Fruit fly (Drosophila melanogaster): Measurements from ENCODE around the gene CG7523.

The CG7523 gene

dm6 chr3R:17670857-17671336, at the start of gene CG7523, which contains the start of gene Mps1:
CG7523 (minus strand) TSS chr3R:17670895.
Mps1 (plus strand) TSS chr3R:17671271.
- TF ChIP-seq cnc (optimal IDR thresholded peaks at IDR 0.05) (no peak), tj (GFP tag; optimal IDR thresholded peaks at IDR 0.05) (no peak), CG12768 (GFP tag; optimal IDR thresholded peaks at IDR 0.05) (no peak), CG11617 (GFP tag; optimal IDR thresholded peaks at IDR 0.05) (peak; percentile 37), CG1620 (GFP tag; optimal IDR thresholded peaks at IDR 0.05) (no peak), bab1 (GFP tag; optimal IDR thresholded peaks at IDR 0.05) (no peak), toe (GFP tag; optimal IDR thresholded peaks at IDR 0.05) (no peak), Crg-1 (GFP tag; optimal IDR thresholded peaks at IDR 0.05) (peak; percentile 47), Clk (GFP tag; optimal IDR thresholded peaks at IDR 0.05) (no peak), CG7045 (GFP tag; optimal IDR thresholded peaks at IDR 0.05) (no peak), pad (GFP tag; optimal IDR thresholded peaks at IDR 0.05) (no peak), ovo (GFP tag; optimal IDR thresholded peaks at IDR 0.05) (peak; percentile 1), Mnt (GFP tag; optimal IDR thresholded peaks at IDR 0.05) (peak; percentile 35), cic (GFP tag; optimal IDR thresholded peaks at IDR 0.05) (no peak), CG5204 (GFP tag; optimal IDR thresholded peaks at IDR 0.05) (no peak), kay (GFP tag; ENCODE audit: borderline replicate concordance) (peak; percentile 93), CG14711 (tag; optimal IDR thresholded peaks at IDR 0.05) (peak; percentile 100), Hr96 (GFP tag; optimal IDR thresholded peaks at IDR 0.05) (no peak), CG7101 (tag; optimal IDR thresholded peaks at IDR 0.05) (no peak), CG33017 (tag; optimal IDR thresholded peaks at IDR 0.05) (no peak)

- TF ChIP-seq Mnt (GFP tag; optimal IDR thresholded peaks at IDR 0.05) = no peak
- no peak for TF ChIP-seq CG33017 (tag; optimal IDR thresholded peaks at IDR 0.05)
- peak; percentile 90 for TF ChIP-seq kay (GFP tag; ENCODE audit: borderline replicate concordance)
- no peak for TF ChIP-seq Hr96 (GFP tag; optimal IDR thresholded peaks at IDR 0.05)
- TF ChIP-seq CG7045 (GFP tag; optimal IDR thresholded peaks at IDR 0.05) = no peak
- TF ChIP-seq ovo (GFP tag; optimal IDR thresholded peaks at IDR 0.05) = no peak
- TF ChIP-seq tj (GFP tag; optimal IDR thresholded peaks at IDR 0.05) = peak; percentile 83
- no peak for TF ChIP-seq Crg-1 (GFP tag; optimal IDR thresholded peaks at IDR 0.05)
- no peak for TF ChIP-seq cnc (optimal IDR thresholded peaks at IDR 0.05)
- TF ChIP-seq toe (GFP tag; optimal IDR thresholded peaks at IDR 0.05) = no peak
Observed at dm6 chr3R:17718760-17719625, 48.3 kb upstream of the CG7523 start, which contains the start of gene Pxt. Pxt (plus strand) TSS chr3R:17719454.

- TF ChIP-seq CG33017 (tag; optimal IDR thresholded peaks at IDR 0.05) (no peak), toe (GFP tag; optimal IDR thresholded peaks at IDR 0.05) (peak; percentile 56), Hr96 (GFP tag; optimal IDR thresholded peaks at IDR 0.05) (peak; percentile 40), CG5204 (GFP tag; optimal IDR thresholded peaks at IDR 0.05) (peak; percentile 33), Clk (GFP tag; optimal IDR thresholded peaks at IDR 0.05) (no peak), CG1620 (GFP tag; optimal IDR thresholded peaks at IDR 0.05) (peak; percentile 10), CG12768 (GFP tag; optimal IDR thresholded peaks at IDR 0.05) (no peak), cnc (optimal IDR thresholded peaks at IDR 0.05) (no peak), bab1 (GFP tag; optimal IDR thresholded peaks at IDR 0.05) (peak; percentile 61), CG14711 (tag; optimal IDR thresholded peaks at IDR 0.05) (peak; percentile 33), CG7045 (GFP tag; optimal IDR thresholded peaks at IDR 0.05) (no peak), cic (GFP tag; optimal IDR thresholded peaks at IDR 0.05) (no peak), CG7101 (tag; optimal IDR thresholded peaks at IDR 0.05) (peak; percentile 14), Crg-1 (GFP tag; optimal IDR thresholded peaks at IDR 0.05) (peak; percentile 46), kay (GFP tag; ENCODE audit: borderline replicate concordance) (no peak), ovo (GFP tag; optimal IDR thresholded peaks at IDR 0.05) (peak; percentile 49), Mnt (GFP tag; optimal IDR thresholded peaks at IDR 0.05) (peak; percentile 18), tj (GFP tag; optimal IDR thresholded peaks at IDR 0.05) (no peak), CG11617 (GFP tag; optimal IDR thresholded peaks at IDR 0.05) (no peak), pad (GFP tag; optimal IDR thresholded peaks at IDR 0.05) (no peak)
Observed at dm6 chr3R:17718051-17718693, 47.5 kb upstream of the CG7523 start, which contains the start of gene osa. osa (minus strand) TSS chr3R:17718350.

dm6 chr3R:17716858-17717596, 46.3 kb upstream of the CG7523 start:
- TF ChIP-seq CG1620 (GFP tag; optimal IDR thresholded peaks at IDR 0.05) (peak; percentile 21), toe (GFP tag; optimal IDR thresholded peaks at IDR 0.05) (peak; percentile 11), CG14711 (tag; optimal IDR thresholded peaks at IDR 0.05) (peak; percentile 99), CG7101 (tag; optimal IDR thresholded peaks at IDR 0.05) (peak; percentile 47), ovo (GFP tag; optimal IDR thresholded peaks at IDR 0.05) (peak; percentile 55), CG5204 (GFP tag; optimal IDR thresholded peaks at IDR 0.05) (no peak), Mnt (GFP tag; optimal IDR thresholded peaks at IDR 0.05) (peak; percentile 77), CG33017 (tag; optimal IDR thresholded peaks at IDR 0.05) (peak; percentile 34), bab1 (GFP tag; optimal IDR thresholded peaks at IDR 0.05) (peak; percentile 58), kay (GFP tag; ENCODE audit: borderline replicate concordance) (no peak), CG7045 (GFP tag; optimal IDR thresholded peaks at IDR 0.05) (peak; percentile 27), Crg-1 (GFP tag; optimal IDR thresholded peaks at IDR 0.05) (peak; percentile 66), CG11617 (GFP tag; optimal IDR thresholded peaks at IDR 0.05) (peak; percentile 41), Hr96 (GFP tag; optimal IDR thresholded peaks at IDR 0.05) (peak; percentile 44), pad (GFP tag; optimal IDR thresholded peaks at IDR 0.05) (peak; percentile 70), Clk (GFP tag; optimal IDR thresholded peaks at IDR 0.05) (peak; percentile 49), cic (GFP tag; optimal IDR thresholded peaks at IDR 0.05) (peak; percentile 74), cnc (optimal IDR thresholded peaks at IDR 0.05) (no peak), CG12768 (GFP tag; optimal IDR thresholded peaks at IDR 0.05) (peak; percentile 58), tj (GFP tag; optimal IDR thresholded peaks at IDR 0.05) (peak; percentile 58)

All from whole organism, adult.